Worm (Caenorhabditis elegans): ENCODE results near the gene dhhc-10.

DNA sequence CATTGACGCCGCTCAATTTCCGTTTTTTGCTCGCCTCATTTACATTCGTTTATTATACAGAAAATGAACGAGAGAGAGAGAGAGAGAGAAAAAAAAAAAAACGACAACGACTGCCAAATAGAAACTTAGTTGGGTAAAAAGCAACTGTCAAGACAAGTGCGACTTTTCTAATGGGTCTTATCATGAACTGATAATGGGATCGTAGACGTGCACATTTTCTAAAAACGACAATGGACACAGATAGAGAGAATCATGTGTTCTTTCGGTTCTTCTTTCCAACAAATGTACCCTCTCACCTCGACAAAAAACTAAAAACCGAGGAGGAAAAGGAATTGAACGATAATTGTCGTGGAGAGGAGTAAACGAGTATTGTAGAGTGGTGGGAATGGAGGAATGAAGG lies 6.9 kb upstream of the dhhc-10 start:
- TF ChIP-seq F13C5.2 (tag; optimal IDR thresholded peaks at IDR 0.05) (no peak), tbx-37 (GFP tag; conservative IDR thresholded peaks at IDR 0.05) (no peak), hmg-4 (GFP tag; optimal IDR thresholded peaks at IDR 0.05) (no peak), ama-1 (optimal IDR thresholded peaks at IDR 0.05) (no peak), ceh-13 (GFP tag; optimal IDR thresholded peaks at IDR 0.05) (no peak), scrt-1 (GFP tag; IDR thresholded peaks at IDR 0.05) (no peak), B0310.2 (tag; optimal IDR thresholded peaks at IDR 0.05) (no peak), aly-1 (tag; optimal IDR thresholded peaks at IDR 0.05) (no peak), tbx-11 (GFP tag; IDR thresholded peaks at IDR 0.05) (no peak), pes-1 (GFP tag; IDR thresholded peaks at IDR 0.05) (no peak), hmbx-1 (tag; optimal IDR thresholded peaks at IDR 0.05) (no peak), ceh-36 (tag; optimal IDR thresholded peaks at IDR 0.05) (no peak), hnd-1 (tag; optimal IDR thresholded peaks at IDR 0.05) (no peak)
